Worm (Caenorhabditis elegans) whole organism, L3 larva: ENCODE results near the gene wrn-1.

ENCODE experiments used
- ama-1 ChIP-seq: fragments of 150-350 bp; optimal IDR thresholded peaks from 2 replicates; lab custom pipeline; 2018
- elt-3 ChIP-seq, 3 experiments: fragments of 150-350 bp in 1 of 3; sonication (generic microtip) in 2 of 3; optimal IDR thresholded peaks; 2 replicates in 2 of 3; 4 replicates in 1 of 3; lab custom pipeline; 2014 to 2017; ENCODE audit warnings: missing biosample characterization in 3 of 3, missing genetic modification characterization in 3 of 3
- hmg-11 ChIP-seq: sonication (generic microtip); optimal IDR thresholded peaks from 2 replicates; lab custom pipeline; 2016; ENCODE audit warnings: missing genetic modification characterization, missing compliant biosample characterization
- nfya-1 ChIP-seq: sonication (generic microtip); optimal IDR thresholded peaks from 2 replicates; lab custom pipeline; 2017; ENCODE audit warnings: missing genetic modification characterization, mild to moderate bottlenecking, missing compliant biosample characterization, antibody characterized with exemption, moderate library complexity; ENCODE audit not compliant: insufficient read depth
- nhr-11 ChIP-seq: fragments of 150-350 bp; optimal IDR thresholded peaks from 2 replicates; lab custom pipeline; 2014; ENCODE audit warnings: missing biosample characterization, missing genetic modification characterization
- nhr-25 ChIP-seq: sonication (generic microtip); optimal IDR thresholded peaks from 2 replicates; lab custom pipeline; 2017; ENCODE audit warnings: missing biosample characterization, missing genetic modification characterization
- unc-39 ChIP-seq: sonication (generic microtip); optimal IDR thresholded peaks from 4 replicates; lab custom pipeline; 2017; ENCODE audit warnings: missing biosample characterization, missing genetic modification characterization
- ztf-4 ChIP-seq: fragments of 150-350 bp; optimal IDR thresholded peaks from 2 replicates; lab custom pipeline; 2014; ENCODE audit warnings: missing biosample characterization, missing genetic modification characterization

- no peak for TF ChIP-seq hmg-11
- no peak for TF ChIP-seq ztf-4
- no peak for TF ChIP-seq nfya-1
- no peak for TF ChIP-seq ama-1 (lab: Kevin White, UChicago)
- TF ChIP-seq nhr-11 (tag; lab: Kevin White, UChicago), result no peak
- TF ChIP-seq unc-39, result no peak
- no peak for TF ChIP-seq nhr-25 (tag; lab: Kevin White, UChicago)
- no peak for TF ChIP-seq elt-3 (tag; optimal IDR thresholded peaks at IDR 0.05; lab: Kevin White, UChicago)
Observed at ce11 chrII:6516276-6516675, 38.5 kb upstream of the wrn-1 start, which contains the start of gene C56E6.7.
